Worm (Caenorhabditis elegans) whole organism, L3 larva: Measurements from ENCODE around the gene calu-1.

Experiments
- ZK546.5 ChIP-seq: sonication (generic microtip); optimal IDR thresholded peaks from 2 replicates; lab custom pipeline; 2017; ENCODE audit warnings: missing biosample characterization, missing genetic modification characterization
- ceh-28 ChIP-seq: fragments of 150-350 bp; optimal IDR thresholded peaks from 2 replicates; lab custom pipeline; 2014; ENCODE audit warnings: missing biosample characterization, missing genetic modification reagents, missing genetic modification characterization
- egl-27 ChIP-seq: sonication (generic microtip); optimal IDR thresholded peaks from 4 replicates; lab custom pipeline; 2017; ENCODE audit warnings: missing biosample characterization, missing genetic modification reagents, missing genetic modification characterization
- jun-1 ChIP-seq: fragments of 150-350 bp; optimal IDR thresholded peaks from 2 replicates; lab custom pipeline; 2014; ENCODE audit warnings: missing biosample characterization, missing genetic modification reagents, missing genetic modification characterization
- lin-15B ChIP-seq: fragments of 150-350 bp; optimal IDR thresholded peaks from 2 replicates; lab custom pipeline; 2014; ENCODE audit warnings: missing biosample characterization, missing genetic modification characterization
- mdl-1 ChIP-seq: fragments of 150-350 bp; optimal IDR thresholded peaks from 2 replicates; lab custom pipeline; 2014; ENCODE audit warnings: missing biosample characterization, missing genetic modification characterization
- nhr-11 ChIP-seq: fragments of 150-350 bp; optimal IDR thresholded peaks from 2 replicates; lab custom pipeline; 2014; ENCODE audit warnings: missing biosample characterization, missing genetic modification characterization
- nhr-76 ChIP-seq: fragments of 150-350 bp; sonication (generic microtip); optimal IDR thresholded peaks from 5 replicates; lab custom pipeline; 2014; ENCODE audit warnings: missing biosample characterization, missing genetic modification characterization
- nhr-77 ChIP-seq: fragments of 150-350 bp; optimal IDR thresholded peaks from 2 replicates; lab custom pipeline; 2014; ENCODE audit warnings: missing biosample characterization, missing genetic modification characterization
- pha-4 ChIP-seq: fragments of 150-350 bp; optimal IDR thresholded peaks from 2 replicates; lab custom pipeline; 2014; ENCODE audit warnings: missing biosample characterization, missing genetic modification reagents, missing genetic modification characterization
- tbx-2 ChIP-seq: sonication (generic microtip); optimal IDR thresholded peaks from 2 replicates; lab custom pipeline; 2016; ENCODE audit warnings: mild to moderate bottlenecking, missing genetic modification characterization, missing compliant biosample characterization
- unc-62 ChIP-seq: fragments of 150-350 bp; sonication (generic microtip); optimal IDR thresholded peaks from 4 replicates; lab custom pipeline; 2014; ENCODE audit warnings: missing biosample characterization, missing genetic modification reagents, missing genetic modification characterization

- TF ChIP-seq nhr-77 (tag; lab: Kevin White, UChicago) (no peak), ceh-28 (tag; lab: Kevin White, UChicago) (no peak), egl-27 (tag; lab: Kevin White, UChicago) (no peak), pha-4 (tag; lab: Kevin White, UChicago) (no peak), tbx-2 (tag; lab: Kevin White, UChicago) (no peak), lin-15B (tag; lab: Kevin White, UChicago) (no peak), mdl-1 (tag; lab: Kevin White, UChicago) (no peak), nhr-11 (tag; lab: Kevin White, UChicago) (no peak), ZK546.5 (no peak), nhr-76 (tag; lab: Kevin White, UChicago) (no peak), unc-62 (GFP tag; lab: Kevin White, UChicago) (no peak), jun-1 (tag; lab: Kevin White, UChicago) (no peak)
These were observed 7.4 kb upstream of the calu-1 start for ce11 chrX:4978103-4978502.
